Fruit fly (Drosophila melanogaster) Kc167 (cell line): ENCODE data around the gene nAChRalpha7.

ENCODE experiments used
- Myc ChIP-seq: fragments of >200 bp; optimal IDR thresholded peaks from 2 replicates; lab custom pipeline; 2017; ENCODE audit warnings: missing external identifiers
- Sin3A ChIP-seq: fragments of >200 bp; optimal IDR thresholded peaks from 2 replicates; lab custom pipeline; 2018; ENCODE audit warnings: missing external identifiers
- h ChIP-seq: fragments of >200 bp; optimal IDR thresholded peaks from 3 replicates; lab custom pipeline; 2018; ENCODE audit warnings: missing external identifiers
- insv ChIP-seq: fragments of >200 bp; optimal IDR thresholded peaks from 3 replicates; lab custom pipeline; 2018; ENCODE audit warnings: missing external identifiers
- psq ChIP-seq: fragments of >200 bp; optimal IDR thresholded peaks from 2 replicates; lab custom pipeline; 2017; ENCODE audit warnings: missing external identifiers
- ttk ChIP-seq: sonication (Bioruptor generic); optimal IDR thresholded peaks from 2 replicates; lab custom pipeline; 2017; ENCODE audit warnings: missing external identifiers

Gene nAChRalpha7

DNA sequence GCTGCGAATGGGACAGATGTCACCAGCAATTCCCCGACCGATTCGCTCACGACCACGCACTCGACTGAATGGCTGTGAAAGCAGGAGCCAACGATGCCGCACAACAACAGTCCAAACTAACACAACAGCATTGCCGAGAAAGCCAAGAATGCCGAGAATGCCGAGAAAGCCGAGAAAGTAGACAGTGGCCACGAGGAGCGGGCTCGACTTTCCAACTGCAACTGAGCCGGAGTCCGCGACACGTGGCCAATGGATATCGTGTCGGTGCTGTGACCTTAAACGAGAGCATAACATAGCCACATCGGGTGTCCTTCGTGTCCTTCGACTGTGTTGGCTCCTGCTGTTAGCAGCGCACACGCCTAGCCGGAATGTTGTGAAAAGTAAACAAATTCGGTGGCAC, at the start of gene nAChRalpha7:
Gene nAChRalpha7, minus strand, starts transcription at position 226 of the 400 bp plus-strand sequence.
- no peak for TF ChIP-seq Myc
- TF ChIP-seq Sin3A (lab: Kevin White, UChicago), result no peak
- TF ChIP-seq h (lab: Kevin White, UChicago), result no peak
- no peak for TF ChIP-seq ttk (lab: Kevin White, UChicago)
- TF ChIP-seq psq (lab: Kevin White, UChicago), result no peak

- TF ChIP-seq ttk (lab: Kevin White, UChicago) (no peak), Myc (no peak), Sin3A (lab: Kevin White, UChicago) (no peak), h (lab: Kevin White, UChicago) (no peak), insv (lab: Kevin White, UChicago) (no peak), psq (lab: Kevin White, UChicago) (no peak)
Observed at dm6 chrX:19396689-19397088, 48.4 kb upstream of the nAChRalpha7 start.

dm6 chrX:19390634-19391033, 42.4 kb upstream of the nAChRalpha7 start:
- no peak for TF ChIP-seq psq (lab: Kevin White, UChicago)
- no peak for TF ChIP-seq Myc
- TF ChIP-seq ttk (lab: Kevin White, UChicago), result no peak
- no peak for TF ChIP-seq h (lab: Kevin White, UChicago)

dm6 chrX:19375450-19375849, 27.2 kb upstream of the nAChRalpha7 start:
- TF ChIP-seq insv (lab: Kevin White, UChicago) (no peak), psq (lab: Kevin White, UChicago) (no peak), h (lab: Kevin White, UChicago) (no peak), Sin3A (lab: Kevin White, UChicago) (no peak), ttk (lab: Kevin White, UChicago) (no peak), Myc (no peak)

dm6 chrX:19371996-19372410, 23.8 kb upstream of the nAChRalpha7 start:
- TF ChIP-seq insv (lab: Kevin White, UChicago) (no peak), ttk (lab: Kevin White, UChicago) (no peak), Myc (no peak), h (lab: Kevin White, UChicago) (no peak), Sin3A (lab: Kevin White, UChicago) (no peak), psq (lab: Kevin White, UChicago) (no peak)

dm6 chrX:19371135-19371938, 23.1 kb upstream of the nAChRalpha7 start:
- TF ChIP-seq ttk (lab: Kevin White, UChicago), result no peak
- no peak for TF ChIP-seq Myc
- TF ChIP-seq insv (lab: Kevin White, UChicago), result no peak
- TF ChIP-seq h (lab: Kevin White, UChicago), result no peak
- TF ChIP-seq Sin3A (lab: Kevin White, UChicago), result no peak

dm6 chrX:19369865-19370264, 21.6 kb upstream of the nAChRalpha7 start:
- TF ChIP-seq psq (lab: Kevin White, UChicago) (no peak), ttk (lab: Kevin White, UChicago) (no peak), insv (lab: Kevin White, UChicago) (no peak), Sin3A (lab: Kevin White, UChicago) (no peak), h (lab: Kevin White, UChicago) (no peak), Myc (no peak)

- TF ChIP-seq Myc, result no peak
- TF ChIP-seq h (lab: Kevin White, UChicago), result no peak
- TF ChIP-seq ttk (lab: Kevin White, UChicago), result no peak
- no peak for TF ChIP-seq psq (lab: Kevin White, UChicago)
- no peak for TF ChIP-seq insv (lab: Kevin White, UChicago)
- no peak for TF ChIP-seq Sin3A (lab: Kevin White, UChicago)
Observed at dm6 chrX:19364034-19364433, 15.8 kb upstream of the nAChRalpha7 start.

dm6 chrX:19361406-19361859, 13.2 kb upstream of the nAChRalpha7 start:
- TF ChIP-seq Myc (no peak), h (lab: Kevin White, UChicago) (no peak), ttk (lab: Kevin White, UChicago) (no peak), psq (lab: Kevin White, UChicago) (no peak), insv (lab: Kevin White, UChicago) (no peak), Sin3A (lab: Kevin White, UChicago) (no peak)

- no peak for TF ChIP-seq Myc
- TF ChIP-seq ttk (lab: Kevin White, UChicago), result no peak
- no peak for TF ChIP-seq insv (lab: Kevin White, UChicago)
- TF ChIP-seq psq (lab: Kevin White, UChicago), result no peak
- no peak for TF ChIP-seq h (lab: Kevin White, UChicago)
- TF ChIP-seq Sin3A (lab: Kevin White, UChicago), result no peak
Observed at dm6 chrX:19360735-19361405, 12.6 kb upstream of the nAChRalpha7 start.

DNA sequence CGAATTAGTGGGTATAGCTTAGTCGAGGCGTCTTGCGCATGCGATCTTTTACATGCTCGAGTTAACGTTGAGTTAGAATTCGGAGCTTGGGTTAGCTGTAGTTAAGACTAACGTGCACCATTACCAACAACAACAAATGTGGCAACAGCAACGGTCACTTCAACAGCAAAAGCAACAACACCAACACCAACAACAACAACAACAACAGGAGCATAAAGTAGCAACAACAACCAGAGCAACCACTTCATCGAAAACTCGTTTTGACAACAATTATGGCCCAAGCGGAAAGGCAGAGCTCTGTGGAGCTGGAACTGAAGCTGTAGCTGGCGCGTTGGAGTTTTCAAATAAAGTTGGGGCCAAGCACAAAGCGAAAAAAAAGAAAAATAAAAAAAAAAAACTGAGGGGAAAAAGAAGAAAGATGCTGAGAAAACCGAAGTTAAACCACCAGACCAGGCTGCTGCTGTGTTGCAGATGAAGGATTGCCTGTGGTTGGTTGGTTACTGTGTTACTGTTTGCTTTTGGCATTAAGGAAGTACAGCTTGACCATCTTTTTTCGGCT, 10.8 kb upstream of the nAChRalpha7 start:
- TF ChIP-seq psq (lab: Kevin White, UChicago) (no peak), h (lab: Kevin White, UChicago) (no peak), Sin3A (lab: Kevin White, UChicago) (no peak), ttk (lab: Kevin White, UChicago) (no peak), insv (lab: Kevin White, UChicago) (no peak), Myc (no peak)
